Worm (Caenorhabditis elegans) whole organism, mixed stage, embryonic: ENCODE data around the gene skpo-1.

Source experiments
- M03D4.4 ChIP-seq: sonication (generic microtip); optimal IDR thresholded peaks from 2 replicates; lab custom pipeline; 2017; ENCODE audit warnings: mild to moderate bottlenecking, missing genetic modification characterization, missing compliant biosample characterization
- bed-3 ChIP-seq: fragments of 200-800 bp; sonication (Bioruptor generic); optimal IDR thresholded peaks from 3 replicates; lab custom pipeline; 2018; ENCODE audit warnings: mild to moderate bottlenecking, missing genetic modification characterization, moderate library complexity, missing compliant biosample characterization
- blmp-1 ChIP-seq: fragments of 150-350 bp; optimal IDR thresholded peaks from 2 replicates; lab custom pipeline; 2014; ENCODE audit warnings: missing biosample characterization, missing genetic modification characterization
- ceh-39 ChIP-seq: fragments of 150-350 bp; optimal IDR thresholded peaks from 2 replicates; lab custom pipeline; 2014; ENCODE audit warnings: missing biosample characterization, missing genetic modification characterization
- ceh-43 ChIP-seq: fragments of 200-800 bp; sonication (Bioruptor generic); optimal IDR thresholded peaks from 2 replicates; lab custom pipeline; 2018; ENCODE audit warnings: mild to moderate bottlenecking, missing genetic modification characterization, moderate library complexity, missing compliant biosample characterization
- ces-1 ChIP-seq: fragments of 150-350 bp; optimal IDR thresholded peaks from 2 replicates; lab custom pipeline; 2014; ENCODE audit warnings: missing biosample characterization, missing genetic modification reagents, missing genetic modification characterization
- cnd-1 ChIP-seq: fragments of 200-800 bp; sonication (Bioruptor generic); optimal IDR thresholded peaks from 2 replicates; lab custom pipeline; 2018; ENCODE audit warnings: mild to moderate bottlenecking, missing genetic modification characterization, missing compliant biosample characterization
- drap-1 ChIP-seq: fragments of 200-800 bp; sonication (Bioruptor generic); optimal IDR thresholded peaks from 3 replicates; lab custom pipeline; 2018; ENCODE audit warnings: mild to moderate bottlenecking, missing genetic modification characterization, missing compliant biosample characterization
- elt-1 ChIP-seq: sonication (generic microtip); optimal IDR thresholded peaks from 2 replicates; lab custom pipeline; 2017; ENCODE audit warnings: missing genetic modification characterization, mild to moderate bottlenecking, missing compliant biosample characterization, antibody characterized with exemption, moderate library complexity, borderline replicate concordance; ENCODE audit not compliant: insufficient read depth
- elt-3 ChIP-seq: fragments of 150-350 bp; optimal IDR thresholded peaks from 2 replicates; lab custom pipeline; 2014; ENCODE audit warnings: missing biosample characterization, missing genetic modification characterization
- flh-1 ChIP-seq: fragments of 200-800 bp; sonication (Bioruptor generic); optimal IDR thresholded peaks from 2 replicates; lab custom pipeline; 2018; ENCODE audit warnings: mild to moderate bottlenecking, missing genetic modification characterization, moderate library complexity, missing compliant biosample characterization
- ham-2 ChIP-seq: fragments of 200-800 bp; sonication (Bioruptor generic); optimal IDR thresholded peaks from 2 replicates; lab custom pipeline; 2018; ENCODE audit warnings: mild to moderate bottlenecking, missing genetic modification characterization, missing compliant biosample characterization
- lin-13 ChIP-seq: fragments of 150-350 bp; optimal IDR thresholded peaks from 2 replicates; lab custom pipeline; 2014; ENCODE audit warnings: missing biosample characterization, missing genetic modification characterization
- lsy-2 ChIP-seq: fragments of 150-350 bp; optimal IDR thresholded peaks from 2 replicates; lab custom pipeline; 2014; ENCODE audit warnings: missing biosample characterization, missing genetic modification characterization
- mep-1 ChIP-seq: fragments of 150-350 bp; optimal IDR thresholded peaks from 2 replicates; lab custom pipeline; 2017; ENCODE audit warnings: missing biosample characterization, missing genetic modification reagents, missing genetic modification characterization, inconsistent platforms
- mls-2 ChIP-seq: sonication (generic microtip); optimal IDR thresholded peaks from 2 replicates; lab custom pipeline; 2016; ENCODE audit warnings: mild to moderate bottlenecking, missing genetic modification characterization, moderate library complexity, missing compliant biosample characterization
- nhr-12 ChIP-seq: fragments of 150-350 bp; optimal IDR thresholded peaks from 2 replicates; lab custom pipeline; 2014; ENCODE audit warnings: missing biosample characterization, missing genetic modification characterization
- nhr-2 ChIP-seq: fragments of 150-350 bp; optimal IDR thresholded peaks from 2 replicates; lab custom pipeline; 2014; ENCODE audit warnings: missing biosample characterization, missing genetic modification characterization
- nhr-237 ChIP-seq: fragments of 150-350 bp; optimal IDR thresholded peaks from 2 replicates; lab custom pipeline; 2014; ENCODE audit warnings: missing biosample characterization, missing genetic modification characterization
- nhr-28 ChIP-seq: fragments of 150-350 bp; optimal IDR thresholded peaks from 2 replicates; lab custom pipeline; 2014; ENCODE audit warnings: missing biosample characterization, missing genetic modification characterization
- nhr-76 ChIP-seq: sonication (generic microtip); optimal IDR thresholded peaks from 2 replicates; lab custom pipeline; 2017; ENCODE audit warnings: missing biosample characterization, missing genetic modification characterization
- pha-4 ChIP-seq: fragments of 150-350 bp; optimal IDR thresholded peaks from 2 replicates; lab custom pipeline; 2018; ENCODE audit warnings: missing biosample characterization, missing genetic modification reagents, missing genetic modification characterization
- sem-2 ChIP-seq: fragments of 200-800 bp; sonication (Bioruptor generic); optimal IDR thresholded peaks from 2 replicates; lab custom pipeline; 2018; ENCODE audit warnings: mild to moderate bottlenecking, missing genetic modification characterization, missing compliant biosample characterization
- snpc-4 ChIP-seq: fragments of 150-350 bp; optimal IDR thresholded peaks from 2 replicates; lab custom pipeline; 2014; ENCODE audit warnings: missing biosample characterization, missing genetic modification characterization
- sptf-1 ChIP-seq: sonication (generic microtip); optimal IDR thresholded peaks from 2 replicates; lab custom pipeline; 2017; ENCODE audit warnings: mild to moderate bottlenecking, missing genetic modification characterization, moderate library complexity, missing compliant biosample characterization
- tbx-8 ChIP-seq: fragments of 200-800 bp; sonication (Bioruptor generic); optimal IDR thresholded peaks from 2 replicates; lab custom pipeline; 2018; ENCODE audit warnings: mild to moderate bottlenecking, missing genetic modification characterization, moderate library complexity, missing compliant biosample characterization
- unc-120 ChIP-seq: sonication (generic microtip); optimal IDR thresholded peaks from 2 replicates; lab custom pipeline; 2017; ENCODE audit warnings: missing genetic modification characterization, missing compliant biosample characterization; ENCODE audit not compliant: poor library complexity, severe bottlenecking
- unc-39 ChIP-seq: fragments of 150-350 bp; optimal IDR thresholded peaks from 2 replicates; lab custom pipeline; 2014; ENCODE audit warnings: missing biosample characterization, missing genetic modification characterization
- unc-62 ChIP-seq: fragments of 150-350 bp; optimal IDR thresholded peaks from 2 replicates; lab custom pipeline; 2014; ENCODE audit warnings: missing biosample characterization, missing genetic modification reagents, missing genetic modification characterization
- zip-8 ChIP-seq: fragments of 150-350 bp; optimal IDR thresholded peaks from 2 replicates; lab custom pipeline; 2014; ENCODE audit warnings: missing biosample characterization, missing genetic modification characterization
- ztf-11 ChIP-seq: fragments of 150-350 bp; optimal IDR thresholded peaks from 2 replicates; lab custom pipeline; 2014; ENCODE audit warnings: missing biosample characterization, missing genetic modification characterization

Gene skpo-1

DNA sequence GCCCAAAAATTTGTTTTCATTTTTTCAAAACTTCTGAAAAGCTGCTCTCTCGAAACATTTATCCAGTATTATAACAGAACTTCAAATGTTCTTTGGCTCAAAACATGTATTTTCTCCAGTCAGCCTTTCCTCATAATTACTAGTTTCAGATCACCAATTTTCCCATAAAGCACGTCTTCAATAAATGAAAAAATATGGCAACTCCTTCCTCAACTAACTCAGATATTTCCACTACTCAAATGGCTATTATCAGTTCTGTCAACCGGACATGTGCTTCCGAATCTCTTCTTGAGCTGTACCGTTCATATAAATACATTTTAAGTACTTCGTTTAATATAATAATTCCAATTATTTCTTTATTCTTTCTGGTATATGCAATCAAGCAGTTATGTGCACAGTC, 2.8 kb upstream of the skpo-1 start, which contains the start of gene sra-13:
sra-13 (plus strand) TSS at position 195 of the 400 bp plus-strand sequence.
- TF ChIP-seq snpc-4 (tag; lab: Kevin White, UChicago) (no peak), ceh-39 (no peak), ztf-11 (no peak), nhr-28 (tag; lab: Kevin White, UChicago) (no peak), nhr-237 (tag; lab: Kevin White, UChicago) (no peak), ces-1 (GFP tag; lab: Kevin White, UChicago) (no peak), unc-120 (tag; lab: Kevin White, UChicago) (no peak), unc-39 (tag; lab: Kevin White, UChicago) (no peak), drap-1 (GFP tag; lab: Kevin White, UChicago) (no peak), unc-62 (GFP tag; lab: Kevin White, UChicago) (no peak)

- TF ChIP-seq unc-120 (tag; lab: Kevin White, UChicago) (no peak), blmp-1 (tag; lab: Kevin White, UChicago) (no peak), ham-2 (GFP tag; lab: Kevin White, UChicago) (no peak), nhr-237 (tag; lab: Kevin White, UChicago) (no peak), elt-3 (tag; lab: Kevin White, UChicago) (no peak), M03D4.4 (tag; lab: Kevin White, UChicago) (no peak)
These were observed 655 bp upstream of the skpo-1 start, which contains the start of gene ubc-24 for ce11 chrII:8405303-8405702. Gene ubc-24 (plus strand): TSS chrII:8405603.

DNA sequence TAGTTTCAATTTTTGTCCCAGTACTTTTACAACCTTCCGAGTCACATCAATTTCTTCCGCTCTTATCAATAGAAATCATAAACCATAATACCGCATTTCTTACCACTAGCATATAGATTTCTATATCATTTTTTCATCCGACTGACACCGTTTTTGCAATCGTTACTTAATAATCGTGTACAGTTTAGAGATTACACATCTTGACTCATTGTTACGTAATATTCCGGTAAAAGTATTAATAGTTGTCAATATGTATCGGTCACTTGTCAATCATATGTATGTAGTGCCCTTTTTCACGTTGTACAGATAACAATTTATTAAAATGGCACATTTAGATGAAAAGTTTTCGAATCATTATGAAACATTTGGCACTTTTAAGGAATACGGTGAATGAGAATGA, 4.7 kb downstream of the skpo-1 start:
- TF ChIP-seq zip-8 (tag; lab: Kevin White, UChicago) (peak; percentile 70), unc-120 (tag; lab: Kevin White, UChicago) (no peak), ceh-43 (no peak), drap-1 (GFP tag; lab: Kevin White, UChicago) (no peak), cnd-1 (tag; lab: Kevin White, UChicago) (no peak), ztf-11 (no peak), unc-39 (tag; lab: Kevin White, UChicago) (no peak), sptf-1 (tag; lab: Kevin White, UChicago) (no peak), lsy-2 (tag; lab: Kevin White, UChicago) (no peak), bed-3 (GFP tag; lab: Kevin White, UChicago) (no peak), unc-62 (GFP tag; lab: Kevin White, UChicago) (peak; percentile 40), ham-2 (GFP tag; lab: Kevin White, UChicago) (no peak), mls-2 (tag; lab: Kevin White, UChicago) (no peak), mep-1 (no peak), tbx-8 (GFP tag; lab: Kevin White, UChicago) (no peak)

DNA sequence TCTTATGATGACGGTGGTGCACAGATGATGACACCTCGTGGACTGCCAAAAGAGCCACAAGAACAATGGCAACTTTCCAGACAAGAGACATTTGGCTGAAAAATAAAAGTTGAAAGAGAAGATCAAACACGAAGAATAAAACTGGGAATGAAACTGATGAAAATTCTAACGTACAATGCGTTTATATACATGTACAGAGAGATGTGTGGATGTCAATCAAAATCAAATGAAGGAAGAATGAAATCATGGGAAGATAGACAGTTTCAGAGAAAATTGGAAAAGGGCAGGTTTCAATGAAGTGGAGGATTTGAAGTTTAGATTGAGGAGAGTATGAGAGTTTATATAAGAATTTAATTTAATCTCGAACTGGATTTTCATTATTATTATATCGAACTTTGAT, 5.6 kb downstream of the skpo-1 start, which contains the start of gene dod-23:
dod-23 (minus strand) TSS at position 101 of the 400 bp plus-strand sequence.
- no peak for TF ChIP-seq elt-1 (tag; lab: Kevin White, UChicago)
- TF ChIP-seq flh-1: no peak
- no peak for TF ChIP-seq lsy-2 (tag; lab: Kevin White, UChicago)
- TF ChIP-seq drap-1 (GFP tag; lab: Kevin White, UChicago): no peak
- no peak for TF ChIP-seq ceh-39

- TF ChIP-seq nhr-2 (no peak), lin-13 (tag; lab: Kevin White, UChicago) (no peak)
These were observed 8.6 kb downstream of the skpo-1 start, which contains the start of gene F49E12.7 for ce11 chrII:8396041-8396440. Gene F49E12.7 (minus strand): TSS chrII:8396141.

ce11 chrII:8394205-8394604, 10.4 kb downstream of the skpo-1 start, which contains the start of gene F49E12.8:
Gene F49E12.8 (minus strand): TSS chrII:8394305.
- TF ChIP-seq sem-2 (GFP tag; lab: Kevin White, UChicago): no peak
- TF ChIP-seq unc-120 (tag; lab: Kevin White, UChicago): no peak
- no peak for TF ChIP-seq flh-1
- TF ChIP-seq unc-39 (tag; lab: Kevin White, UChicago): no peak
- no peak for TF ChIP-seq lin-13 (tag; lab: Kevin White, UChicago)
- TF ChIP-seq ztf-11: no peak
- TF ChIP-seq bed-3 (GFP tag; lab: Kevin White, UChicago): no peak
- no peak for TF ChIP-seq ceh-39
- TF ChIP-seq ces-1 (GFP tag; lab: Kevin White, UChicago): no peak
- no peak for TF ChIP-seq zip-8 (tag; lab: Kevin White, UChicago)
- no peak for TF ChIP-seq nhr-76 (tag; lab: Kevin White, UChicago)
- TF ChIP-seq ceh-43: no peak
- TF ChIP-seq nhr-2: no peak
- no peak for TF ChIP-seq pha-4
- TF ChIP-seq nhr-12: no peak
- TF ChIP-seq drap-1 (GFP tag; lab: Kevin White, UChicago): no peak
- TF ChIP-seq tbx-8 (GFP tag; lab: Kevin White, UChicago): no peak
